Worm (Caenorhabditis elegans) whole organism, L1 larva: ENCODE data around the gene tbg-1.

ENCODE experiments used
- C16A3.4 ChIP-seq: fragments of 150-350 bp; optimal IDR thresholded peaks from 2 replicates; lab custom pipeline; 2014; ENCODE audit warnings: missing biosample characterization, missing genetic modification characterization
- C34B4.2 ChIP-seq: sonication (generic microtip); optimal IDR thresholded peaks from 2 replicates; lab custom pipeline; 2017; ENCODE audit warnings: mild to moderate bottlenecking, missing genetic modification characterization, missing compliant biosample characterization
- aha-1 ChIP-seq: fragments of 150-350 bp; optimal IDR thresholded peaks from 2 replicates; lab custom pipeline; 2014; ENCODE audit warnings: missing biosample characterization, missing genetic modification characterization
- alr-1 ChIP-seq: fragments of 200-800 bp; sonication (Bioruptor generic); optimal IDR thresholded peaks from 2 replicates; lab custom pipeline; 2018; ENCODE audit warnings: borderline replicate concordance, mild to moderate bottlenecking, missing genetic modification characterization, missing compliant biosample characterization
- aly-2 ChIP-seq: fragments of 150-350 bp; optimal IDR thresholded peaks from 2 replicates; lab custom pipeline; 2014; ENCODE audit warnings: missing biosample characterization, missing genetic modification characterization
- ama-1 ChIP-seq: fragments of 150-350 bp; optimal IDR thresholded peaks from 2 replicates; lab custom pipeline; 2014
- blmp-1 ChIP-seq: fragments of 150-350 bp; optimal IDR thresholded peaks from 2 replicates; lab custom pipeline; 2014; ENCODE audit warnings: missing biosample characterization, missing genetic modification characterization
- ceh-63 ChIP-seq: fragments of 200-800 bp; sonication (Bioruptor generic); optimal IDR thresholded peaks from 2 replicates; lab custom pipeline; 2018; ENCODE audit warnings: mild to moderate bottlenecking, missing genetic modification characterization, missing compliant biosample characterization
- ceh-8 ChIP-seq: fragments of 200-800 bp; sonication (Bioruptor generic); optimal IDR thresholded peaks from 2 replicates; lab custom pipeline; 2018; ENCODE audit warnings: mild to moderate bottlenecking, missing genetic modification characterization, moderate library complexity, missing compliant biosample characterization
- ceh-88 ChIP-seq: fragments of 200-800 bp; sonication (Bioruptor generic); IDR thresholded peaks from 2 replicates; pipeline ENCODE4 v1.3.6; 2022; ENCODE audit warnings: missing genetic modification characterization, missing compliant biosample characterization
- ceh-90 ChIP-seq: sonication (generic microtip); optimal IDR thresholded peaks from 2 replicates; lab custom pipeline; 2016; ENCODE audit warnings: missing genetic modification characterization, missing compliant biosample characterization
- dpl-1 ChIP-seq, 3 experiments: fragments of 150-350 bp in 2 of 3; sonication (generic microtip) in 1 of 3; optimal IDR thresholded peaks; 2 replicates each; lab custom pipeline; 2014 to 2017; ENCODE audit warnings: missing biosample characterization in 3 of 3, missing genetic modification characterization in 3 of 3, missing genetic modification reagents in 3 of 3
- efl-1 ChIP-seq, 4 experiments: fragments of 150-350 bp; optimal IDR thresholded peaks in 3 of 4; peaks in 1 of 4; 1 replicate in 1 of 4; 2 replicates in 3 of 4; lab custom pipeline; 2014; ENCODE audit warnings: missing biosample characterization in 2 of 4, missing genetic modification characterization in 2 of 4, missing genetic modification reagents in 2 of 4
- efl-3 ChIP-seq: fragments of 200-800 bp; sonication (Bioruptor generic); optimal IDR thresholded peaks from 2 replicates; lab custom pipeline; 2018; ENCODE audit warnings: mild to moderate bottlenecking, missing genetic modification characterization, missing compliant biosample characterization
- egl-27 ChIP-seq, 2 experiments: fragments of 150-350 bp in 1 of 2; sonication (generic microtip); optimal IDR thresholded peaks; 3 replicates each; lab custom pipeline; 2017 to 2018; ENCODE audit warnings: missing biosample characterization in 2 of 2, missing genetic modification characterization in 2 of 2, missing genetic modification reagents in 2 of 2
- elt-2 ChIP-seq: sonication (generic microtip); optimal IDR thresholded peaks from 2 replicates; lab custom pipeline; 2016; ENCODE audit warnings: missing genetic modification characterization, mild to moderate bottlenecking, inconsistent platforms, missing compliant biosample characterization, missing genetic modification reagents
- ets-5 ChIP-seq: fragments of 200-800 bp; sonication (Bioruptor generic); IDR thresholded peaks from 2 replicates; pipeline ENCODE4 v1.3.6; 2022; ENCODE audit warnings: missing genetic modification characterization, missing compliant biosample characterization
- fkh-4 ChIP-seq: sonication (generic microtip); optimal IDR thresholded peaks from 2 replicates; lab custom pipeline; 2016; ENCODE audit warnings: missing compliant biosample characterization, missing genetic modification characterization, borderline replicate concordance
- fkh-8 ChIP-seq: sonication (generic microtip); optimal IDR thresholded peaks from 2 replicates; lab custom pipeline; 2016; ENCODE audit warnings: mild to moderate bottlenecking, missing genetic modification characterization, missing compliant biosample characterization
- fos-1 ChIP-seq: fragments of 150-350 bp; optimal IDR thresholded peaks from 2 replicates; lab custom pipeline; 2014; ENCODE audit warnings: missing biosample characterization, missing genetic modification characterization
- grh-1 ChIP-seq: fragments of 200-800 bp; sonication (Bioruptor generic); IDR thresholded peaks from 2 replicates; pipeline ENCODE4 v1.3.6; 2022; ENCODE audit warnings: missing genetic modification reagents, missing genetic modification characterization, missing compliant biosample characterization
- hlh-17 ChIP-seq: fragments of 200-800 bp; sonication (Bioruptor generic); optimal IDR thresholded peaks from 2 replicates; lab custom pipeline; 2018; ENCODE audit warnings: missing genetic modification characterization, mild to moderate bottlenecking, missing compliant biosample characterization, moderate library complexity, borderline replicate concordance
- irx-1 ChIP-seq: sonication (generic microtip); optimal IDR thresholded peaks from 2 replicates; lab custom pipeline; 2016; ENCODE audit warnings: missing genetic modification characterization, missing compliant biosample characterization
- lin-15B ChIP-seq: fragments of 150-350 bp; sonication (generic microtip); optimal IDR thresholded peaks from 3 replicates; lab custom pipeline; 2014; ENCODE audit warnings: missing biosample characterization, missing genetic modification characterization
- lin-39 ChIP-seq: fragments of 150-350 bp; optimal IDR thresholded peaks from 2 replicates; lab custom pipeline; 2014; ENCODE audit warnings: missing biosample characterization, missing genetic modification reagents, missing genetic modification characterization
- lsy-2 ChIP-seq, 2 experiments: fragments of 150-350 bp; optimal IDR thresholded peaks; 2 replicates each; lab custom pipeline; 2014; ENCODE audit warnings: missing biosample characterization in 2 of 2, missing genetic modification characterization in 2 of 2
- mab-9 ChIP-seq: fragments of 200-800 bp; sonication (Bioruptor generic); IDR thresholded peaks from 2 replicates; pipeline ENCODE4 v1.3.6; 2022; ENCODE audit warnings: missing genetic modification reagents, missing genetic modification characterization, missing compliant biosample characterization
- mef-2 ChIP-seq: fragments of 150-350 bp; optimal IDR thresholded peaks from 2 replicates; lab custom pipeline; 2014; ENCODE audit warnings: missing biosample characterization, missing genetic modification characterization
- mep-1 ChIP-seq: fragments of 150-350 bp; optimal IDR thresholded peaks from 2 replicates; lab custom pipeline; 2014; ENCODE audit warnings: missing biosample characterization, missing genetic modification characterization
- nhr-237 ChIP-seq: fragments of 150-350 bp; optimal IDR thresholded peaks from 2 replicates; lab custom pipeline; 2014; ENCODE audit warnings: missing biosample characterization, missing genetic modification characterization
- nhr-28 ChIP-seq: fragments of 150-350 bp; optimal IDR thresholded peaks from 2 replicates; lab custom pipeline; 2014; ENCODE audit warnings: missing biosample characterization, missing genetic modification characterization
- nhr-71 ChIP-seq: sonication (generic microtip); optimal IDR thresholded peaks from 2 replicates; lab custom pipeline; 2016; ENCODE audit warnings: mild to moderate bottlenecking, missing genetic modification characterization, moderate library complexity, missing compliant biosample characterization
- nhr-77 ChIP-seq: fragments of 150-350 bp; optimal IDR thresholded peaks from 2 replicates; lab custom pipeline; 2014; ENCODE audit warnings: missing biosample characterization, missing genetic modification characterization
- nhr-84 ChIP-seq: sonication (generic microtip); optimal IDR thresholded peaks from 2 replicates; lab custom pipeline; 2017; ENCODE audit warnings: missing biosample characterization, missing genetic modification characterization
- nhr-85 ChIP-seq: sonication (generic microtip); peaks from one replicate; lab custom pipeline; 2016; ENCODE audit warnings: missing genetic modification characterization, inconsistent platforms, missing compliant biosample characterization
- pax-3 ChIP-seq: fragments of 200-800 bp; sonication (Bioruptor generic); optimal IDR thresholded peaks from 2 replicates; lab custom pipeline; 2018; ENCODE audit warnings: mild to moderate bottlenecking, missing genetic modification characterization, moderate library complexity, missing compliant biosample characterization
- pqm-1 ChIP-seq: sonication (generic microtip); optimal IDR thresholded peaks from 3 replicates; lab custom pipeline; 2017; ENCODE audit warnings: missing biosample characterization, missing genetic modification characterization
- snpc-4 ChIP-seq: fragments of 150-350 bp; optimal IDR thresholded peaks from 2 replicates; lab custom pipeline; 2014; ENCODE audit warnings: missing biosample characterization, missing genetic modification characterization
- snu-23 ChIP-seq: sonication (generic microtip); optimal IDR thresholded peaks from 2 replicates; lab custom pipeline; 2016; ENCODE audit warnings: missing genetic modification characterization, missing compliant biosample characterization
- sup-37 ChIP-seq: fragments of 200-800 bp; sonication (Bioruptor generic); optimal IDR thresholded peaks from 2 replicates; lab custom pipeline; 2018; ENCODE audit warnings: mild to moderate bottlenecking, missing genetic modification characterization, missing compliant biosample characterization
- swsn-7 ChIP-seq: sonication (generic microtip); optimal IDR thresholded peaks from 2 replicates; lab custom pipeline; 2016; ENCODE audit warnings: missing genetic modification characterization, missing compliant biosample characterization
- tlp-1 ChIP-seq: fragments of 150-350 bp; optimal IDR thresholded peaks from 2 replicates; lab custom pipeline; 2014; ENCODE audit warnings: missing biosample characterization, missing genetic modification characterization
- unc-130 ChIP-seq: fragments of 150-350 bp; optimal IDR thresholded peaks from 2 replicates; lab custom pipeline; 2017; ENCODE audit warnings: missing biosample characterization, missing genetic modification characterization, inconsistent platforms
- unc-30 ChIP-seq: sonication (generic microtip); optimal IDR thresholded peaks from 2 replicates; lab custom pipeline; 2017; ENCODE audit warnings: missing biosample characterization, missing genetic modification characterization
- unc-86 ChIP-seq: sonication (generic microtip); optimal IDR thresholded peaks from 2 replicates; lab custom pipeline; 2016; ENCODE audit warnings: missing genetic modification characterization, missing compliant biosample characterization
- vab-15 ChIP-seq: sonication (generic microtip); optimal IDR thresholded peaks from 2 replicates; lab custom pipeline; 2017; ENCODE audit warnings: missing genotype, mild to moderate bottlenecking, missing genetic modification characterization, missing compliant biosample characterization
- xbp-1 ChIP-seq: sonication (generic microtip); optimal IDR thresholded peaks from 2 replicates; lab custom pipeline; 2016; ENCODE audit warnings: missing genetic modification characterization, missing compliant biosample characterization
- zag-1 ChIP-seq: fragments of 150-350 bp; optimal IDR thresholded peaks from 2 replicates; lab custom pipeline; 2014; ENCODE audit warnings: missing biosample characterization, missing genetic modification characterization
- ztf-4 ChIP-seq: fragments of 150-350 bp; optimal IDR thresholded peaks from 2 replicates; lab custom pipeline; 2014; ENCODE audit warnings: missing biosample characterization, missing genetic modification characterization

Gene tbg-1

ce11 chrIII:9619079-9619761, 9.7 kb downstream of the tbg-1 start, which contains the start of gene hlh-11 (continued):
- TF ChIP-seq zag-1 (tag; lab: Kevin White, UChicago) = peak; percentile 87
- peak; percentile 98 for TF ChIP-seq snu-23 (GFP tag; lab: Kevin White, UChicago)
- peak; percentile 77 for TF ChIP-seq xbp-1 (tag; lab: Kevin White, UChicago)
- TF ChIP-seq ztf-4 = peak; percentile 92
- TF ChIP-seq blmp-1 (tag; lab: Kevin White, UChicago) = peak; percentile 81
- TF ChIP-seq ama-1 (lab: Kevin White, UChicago) = no peak
- TF ChIP-seq alr-1 = no peak
- peak; percentile 77 for TF ChIP-seq ceh-88 (GFP tag; lab: Robert Waterston, UW)
- TF ChIP-seq ets-5 = no peak
- no peak for TF ChIP-seq C34B4.2 (tag; lab: Kevin White, UChicago)
- TF ChIP-seq aha-1 (tag; lab: Kevin White, UChicago) = peak; percentile 41
- TF ChIP-seq C16A3.4 (tag; lab: Kevin White, UChicago) = peak; percentile 84
- TF ChIP-seq irx-1 (tag; lab: Kevin White, UChicago) = peak; percentile 72
- peak; percentile 67 to 94 for TF ChIP-seq egl-27 (tag; optimal IDR thresholded peaks at IDR 0.05; lab: Kevin White, UChicago)
- no peak for TF ChIP-seq efl-3 (GFP tag; lab: Kevin White, UChicago)
- peak; percentile 59 for TF ChIP-seq sup-37 (GFP tag; lab: Kevin White, UChicago)
- peak; percentile 58 for TF ChIP-seq fos-1 (tag; lab: Kevin White, UChicago)
- TF ChIP-seq ceh-8 = peak; percentile 47
- peak; percentile 33 for TF ChIP-seq aly-2 (tag; lab: Kevin White, UChicago)
- peak; percentile 55 for TF ChIP-seq pax-3 (tag; lab: Kevin White, UChicago)
- peak; percentile 0 for TF ChIP-seq ceh-90 (tag; lab: Kevin White, UChicago)
- peak; percentile 50 for TF ChIP-seq snpc-4
- peak; percentile 81 for TF ChIP-seq unc-86
- no peak for TF ChIP-seq ceh-63 (GFP tag; lab: Kevin White, UChicago)
- TF ChIP-seq nhr-71 = peak; percentile 98
- no peak for TF ChIP-seq unc-30 (tag; lab: Kevin White, UChicago)
- TF ChIP-seq mef-2 (tag; lab: Kevin White, UChicago) = peak; percentile 59
- peak; percentile 2 for TF ChIP-seq lin-39 (tag; lab: Kevin White, UChicago)
- TF ChIP-seq tlp-1 (tag; lab: Kevin White, UChicago) = no peak
- TF ChIP-seq unc-130 (tag; lab: Kevin White, UChicago) = peak; percentile 58
- peak; percentile 72 for TF ChIP-seq fkh-4 (tag; lab: Kevin White, UChicago)
- TF ChIP-seq vab-15 = no peak
- TF ChIP-seq grh-1 = peak; percentile 28
- TF ChIP-seq elt-2 (tag; lab: Kevin White, UChicago) = peak; percentile 65

- TF ChIP-seq efl-1 (optimal IDR thresholded peaks at IDR 0.05; lab: Kevin White, UChicago) (no peak), efl-1 (GFP tag; optimal IDR thresholded peaks at IDR 0.05 in 1 of 2; lab: Kevin White, UChicago) (peak in 1 of 2 experiments; percentile 16), mab-9 (GFP tag; lab: Robert Waterston, UW) (no peak), unc-86 (no peak), snu-23 (GFP tag; lab: Kevin White, UChicago) (no peak), dpl-1 (GFP tag; optimal IDR thresholded peaks at IDR 0.05; lab: Kevin White, UChicago) (peak in 1 of 3 experiments; percentile 8), efl-3 (GFP tag; lab: Kevin White, UChicago) (no peak), lin-15B (tag; lab: Kevin White, UChicago) (no peak), mep-1 (tag; lab: Kevin White, UChicago) (peak; percentile 17), ceh-63 (GFP tag; lab: Kevin White, UChicago) (no peak), mef-2 (tag; lab: Kevin White, UChicago) (no peak), nhr-77 (tag; lab: Kevin White, UChicago) (no peak), pqm-1 (no peak), nhr-237 (tag; lab: Kevin White, UChicago) (no peak), lsy-2 (tag; optimal IDR thresholded peaks at IDR 0.05; lab: Kevin White, UChicago) (no peak), blmp-1 (tag; lab: Kevin White, UChicago) (peak; percentile 13), ama-1 (lab: Kevin White, UChicago) (no peak), nhr-84 (tag; lab: Kevin White, UChicago) (no peak), elt-2 (tag; lab: Kevin White, UChicago) (no peak), nhr-85 (tag; lab: Kevin White, UChicago) (peak; percentile 67), nhr-28 (tag; lab: Kevin White, UChicago) (no peak), pax-3 (tag; lab: Kevin White, UChicago) (no peak), swsn-7 (tag; lab: Kevin White, UChicago) (no peak), fos-1 (tag; lab: Kevin White, UChicago) (no peak), fkh-8 (tag; lab: Kevin White, UChicago) (no peak), aly-2 (tag; lab: Kevin White, UChicago) (no peak), hlh-17 (GFP tag; lab: Kevin White, UChicago) (no peak)
These were observed 11.2 kb downstream of the tbg-1 start for ce11 chrIII:9617599-9618262.
